Fruit fly (Drosophila melanogaster) Kc167 (cell line): ENCODE measurements around the gene AstC.

Experiments
- Sin3A ChIP-seq: fragments of >200 bp; optimal IDR thresholded peaks from 2 replicates; lab custom pipeline; 2018; ENCODE audit warnings: missing external identifiers
- h ChIP-seq: fragments of >200 bp; optimal IDR thresholded peaks from 3 replicates; lab custom pipeline; 2018; ENCODE audit warnings: missing external identifiers
- insv ChIP-seq: fragments of >200 bp; optimal IDR thresholded peaks from 3 replicates; lab custom pipeline; 2018; ENCODE audit warnings: missing external identifiers
- psq ChIP-seq: fragments of >200 bp; optimal IDR thresholded peaks from 2 replicates; lab custom pipeline; 2017; ENCODE audit warnings: missing external identifiers
- ttk ChIP-seq: sonication (Bioruptor generic); optimal IDR thresholded peaks from 2 replicates; lab custom pipeline; 2017; ENCODE audit warnings: missing external identifiers

DNA sequence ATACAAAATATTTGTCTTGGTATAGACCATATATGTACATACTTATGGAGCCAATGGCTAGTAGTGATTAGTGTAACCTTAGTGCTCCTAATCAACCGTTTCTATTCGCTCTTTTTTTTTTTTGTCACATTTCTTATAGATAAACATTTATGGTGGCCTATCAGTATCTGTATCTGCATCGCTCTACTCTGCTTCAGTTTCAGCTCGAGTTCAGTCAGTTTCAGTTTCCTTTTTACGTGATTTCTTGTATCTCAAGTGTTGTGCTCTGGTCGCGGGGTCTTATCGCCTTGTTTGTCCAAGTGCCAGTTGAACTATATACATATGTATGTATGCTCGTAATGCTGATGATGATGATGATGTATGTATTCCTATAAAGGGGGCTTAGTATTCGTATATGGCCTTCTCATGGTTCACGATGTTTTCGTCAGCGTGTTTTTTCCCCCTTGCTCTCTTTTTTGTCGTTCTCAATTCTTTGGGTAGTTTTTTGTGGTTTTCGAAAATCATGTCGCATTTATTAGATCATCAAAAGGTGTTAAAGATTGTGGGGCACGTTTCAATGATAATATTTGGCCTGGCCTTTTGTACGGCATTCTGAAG lies 41.6 kb downstream of the AstC start:
- TF ChIP-seq h (lab: Kevin White, UChicago), result no peak
- TF ChIP-seq psq (lab: Kevin White, UChicago), result no peak
- no peak for TF ChIP-seq ttk (lab: Kevin White, UChicago)
- TF ChIP-seq Sin3A (lab: Kevin White, UChicago), result no peak
- no peak for TF ChIP-seq insv (lab: Kevin White, UChicago)
